Worm (Caenorhabditis elegans) whole organism, L3 larva: ENCODE data around the gene cyp-33C4.

Experiments
- R02D3.7 ChIP-seq: fragments of 150-350 bp; optimal IDR thresholded peaks from 2 replicates; lab custom pipeline; 2014; ENCODE audit warnings: missing biosample characterization, missing genetic modification characterization
- ZK546.5 ChIP-seq: sonication (generic microtip); optimal IDR thresholded peaks from 2 replicates; lab custom pipeline; 2017; ENCODE audit warnings: missing biosample characterization, missing genetic modification characterization
- aly-2 ChIP-seq: fragments of 150-350 bp; optimal IDR thresholded peaks from 2 replicates; lab custom pipeline; 2014; ENCODE audit warnings: missing biosample characterization, missing genetic modification characterization
- ama-1 ChIP-seq: fragments of 150-350 bp; optimal IDR thresholded peaks from 2 replicates; lab custom pipeline; 2018
- ceh-16 ChIP-seq: sonication (generic microtip); optimal IDR thresholded peaks from 2 replicates; lab custom pipeline; 2017; ENCODE audit warnings: missing biosample characterization, missing genetic modification characterization
- ceh-28 ChIP-seq: fragments of 150-350 bp; optimal IDR thresholded peaks from 2 replicates; lab custom pipeline; 2014; ENCODE audit warnings: missing biosample characterization, missing genetic modification reagents, missing genetic modification characterization
- ceh-82 ChIP-seq: fragments of 150-350 bp; optimal IDR thresholded peaks from 2 replicates; lab custom pipeline; 2014; ENCODE audit warnings: missing biosample characterization, missing genetic modification characterization
- ceh-9 ChIP-seq: sonication (generic microtip); optimal IDR thresholded peaks from 2 replicates; lab custom pipeline; 2018; ENCODE audit warnings: missing biosample characterization, missing genetic modification characterization
- daf-12 ChIP-seq: fragments of 150-350 bp; optimal IDR thresholded peaks from 2 replicates; lab custom pipeline; 2014; ENCODE audit warnings: missing biosample characterization, missing genetic modification reagents, missing genetic modification characterization
- egl-27 ChIP-seq: sonication (generic microtip); optimal IDR thresholded peaks from 4 replicates; lab custom pipeline; 2017; ENCODE audit warnings: missing biosample characterization, missing genetic modification reagents, missing genetic modification characterization
- egl-5 ChIP-seq: fragments of 150-350 bp; optimal IDR thresholded peaks from 2 replicates; lab custom pipeline; 2017; ENCODE audit warnings: missing biosample characterization, missing genetic modification reagents, missing genetic modification characterization, inconsistent platforms
- elt-1 ChIP-seq: fragments of 150-350 bp; optimal IDR thresholded peaks from 2 replicates; lab custom pipeline; 2014; ENCODE audit warnings: missing biosample characterization, missing genetic modification characterization
- elt-2 ChIP-seq: sonication (generic microtip); optimal IDR thresholded peaks from 2 replicates; lab custom pipeline; 2016; ENCODE audit warnings: missing genetic modification reagents, mild to moderate bottlenecking, missing genetic modification characterization, missing compliant biosample characterization
- elt-3 ChIP-seq, 3 experiments: fragments of 150-350 bp in 1 of 3; sonication (generic microtip) in 2 of 3; optimal IDR thresholded peaks; 2 replicates in 2 of 3; 4 replicates in 1 of 3; lab custom pipeline; 2014 to 2017; ENCODE audit warnings: missing biosample characterization in 3 of 3, missing genetic modification characterization in 3 of 3
- eor-1 ChIP-seq, 2 experiments: fragments of 150-350 bp; optimal IDR thresholded peaks; 2 replicates each; lab custom pipeline; 2014 to 2018; ENCODE audit warnings: missing biosample characterization in 2 of 2, missing genetic modification characterization in 2 of 2
- fkh-10 ChIP-seq: sonication (generic microtip); optimal IDR thresholded peaks from 2 replicates; lab custom pipeline; 2017; ENCODE audit warnings: missing biosample characterization, missing genetic modification reagents, missing genetic modification characterization
- fkh-2 ChIP-seq: fragments of 150-350 bp; optimal IDR thresholded peaks from 2 replicates; lab custom pipeline; 2014; ENCODE audit warnings: missing biosample characterization, missing genetic modification reagents, missing genetic modification characterization
- fos-1 ChIP-seq: fragments of 150-350 bp; optimal IDR thresholded peaks from 2 replicates; lab custom pipeline; 2014; ENCODE audit warnings: missing biosample characterization, missing genetic modification characterization
- hmg-11 ChIP-seq: sonication (generic microtip); optimal IDR thresholded peaks from 2 replicates; lab custom pipeline; 2016; ENCODE audit warnings: missing genetic modification characterization, missing compliant biosample characterization
- jun-1 ChIP-seq: fragments of 150-350 bp; optimal IDR thresholded peaks from 2 replicates; lab custom pipeline; 2014; ENCODE audit warnings: missing biosample characterization, missing genetic modification reagents, missing genetic modification characterization
- lin-15B ChIP-seq: fragments of 150-350 bp; optimal IDR thresholded peaks from 2 replicates; lab custom pipeline; 2014; ENCODE audit warnings: missing biosample characterization, missing genetic modification characterization
- lin-39 ChIP-seq: fragments of 150-350 bp; optimal IDR thresholded peaks from 2 replicates; lab custom pipeline; 2018; ENCODE audit warnings: missing biosample characterization, missing genetic modification reagents, missing genetic modification characterization
- lsy-12 ChIP-seq: sonication (generic microtip); optimal IDR thresholded peaks from 2 replicates; lab custom pipeline; 2016; ENCODE audit warnings: mild to moderate bottlenecking, missing genetic modification characterization, missing compliant biosample characterization
- mdl-1 ChIP-seq: fragments of 150-350 bp; optimal IDR thresholded peaks from 2 replicates; lab custom pipeline; 2014; ENCODE audit warnings: missing biosample characterization, missing genetic modification characterization
- mml-1 ChIP-seq: fragments of 150-350 bp; sonication (generic microtip); optimal IDR thresholded peaks from 3 replicates; lab custom pipeline; 2014; ENCODE audit warnings: missing biosample characterization, missing genetic modification characterization
- nfya-1 ChIP-seq: sonication (generic microtip); optimal IDR thresholded peaks from 2 replicates; lab custom pipeline; 2017; ENCODE audit warnings: missing genetic modification characterization, mild to moderate bottlenecking, missing compliant biosample characterization, antibody characterized with exemption, moderate library complexity; ENCODE audit not compliant: insufficient read depth
- nhr-11 ChIP-seq: fragments of 150-350 bp; optimal IDR thresholded peaks from 2 replicates; lab custom pipeline; 2014; ENCODE audit warnings: missing biosample characterization, missing genetic modification characterization
- nhr-12 ChIP-seq: fragments of 150-350 bp; optimal IDR thresholded peaks from 2 replicates; lab custom pipeline; 2014; ENCODE audit warnings: missing biosample characterization, missing genetic modification characterization
- nhr-23 ChIP-seq: fragments of 150-350 bp; optimal IDR thresholded peaks from 2 replicates; lab custom pipeline; 2014; ENCODE audit warnings: missing biosample characterization, missing genetic modification reagents, missing genetic modification characterization
- nhr-237 ChIP-seq: fragments of 150-350 bp; optimal IDR thresholded peaks from 2 replicates; lab custom pipeline; 2014; ENCODE audit warnings: missing biosample characterization, missing genetic modification characterization
- nhr-25 ChIP-seq: sonication (generic microtip); optimal IDR thresholded peaks from 2 replicates; lab custom pipeline; 2017; ENCODE audit warnings: missing biosample characterization, missing genetic modification characterization
- nhr-28 ChIP-seq: fragments of 150-350 bp; optimal IDR thresholded peaks from 2 replicates; lab custom pipeline; 2014; ENCODE audit warnings: missing biosample characterization, missing genetic modification characterization
- nhr-43 ChIP-seq: sonication (generic microtip); optimal IDR thresholded peaks from 2 replicates; lab custom pipeline; 2016; ENCODE audit warnings: mild to moderate bottlenecking, missing genetic modification characterization, missing compliant biosample characterization; ENCODE audit not compliant: poor library complexity, severe bottlenecking
- nhr-67 ChIP-seq: fragments of 150-350 bp; optimal IDR thresholded peaks from 2 replicates; lab custom pipeline; 2014; ENCODE audit warnings: missing biosample characterization, missing genetic modification characterization
- nhr-76 ChIP-seq: fragments of 150-350 bp; sonication (generic microtip); optimal IDR thresholded peaks from 5 replicates; lab custom pipeline; 2014; ENCODE audit warnings: missing biosample characterization, missing genetic modification characterization
- nhr-77 ChIP-seq: fragments of 150-350 bp; optimal IDR thresholded peaks from 2 replicates; lab custom pipeline; 2014; ENCODE audit warnings: missing biosample characterization, missing genetic modification characterization
- pha-4 ChIP-seq: fragments of 150-350 bp; optimal IDR thresholded peaks from 2 replicates; lab custom pipeline; 2014; ENCODE audit warnings: missing biosample characterization, missing genetic modification reagents, missing genetic modification characterization
- pqm-1 ChIP-seq: fragments of 150-350 bp; optimal IDR thresholded peaks from 2 replicates; lab custom pipeline; 2017; ENCODE audit warnings: missing biosample characterization, missing genetic modification characterization, inconsistent platforms
- sea-2 ChIP-seq: fragments of 150-350 bp; sonication (generic microtip); optimal IDR thresholded peaks from 4 replicates; lab custom pipeline; 2014; ENCODE audit warnings: missing biosample characterization, missing genetic modification reagents, missing genetic modification characterization
- skn-1 ChIP-seq: fragments of 150-350 bp; optimal IDR thresholded peaks from 2 replicates; lab custom pipeline; 2014; ENCODE audit warnings: missing biosample characterization, missing genetic modification characterization
- snpc-4 ChIP-seq: fragments of 150-350 bp; optimal IDR thresholded peaks from 2 replicates; lab custom pipeline; 2014; ENCODE audit warnings: missing biosample characterization, missing genetic modification characterization
- tbx-2 ChIP-seq: sonication (generic microtip); optimal IDR thresholded peaks from 2 replicates; lab custom pipeline; 2016; ENCODE audit warnings: mild to moderate bottlenecking, missing genetic modification characterization, missing compliant biosample characterization
- unc-39 ChIP-seq: sonication (generic microtip); optimal IDR thresholded peaks from 4 replicates; lab custom pipeline; 2017; ENCODE audit warnings: missing biosample characterization, missing genetic modification characterization
- unc-62 ChIP-seq: fragments of 150-350 bp; sonication (generic microtip); optimal IDR thresholded peaks from 4 replicates; lab custom pipeline; 2014; ENCODE audit warnings: missing biosample characterization, missing genetic modification reagents, missing genetic modification characterization
- zag-1 ChIP-seq: fragments of 150-350 bp; optimal IDR thresholded peaks from 2 replicates; lab custom pipeline; 2014; ENCODE audit warnings: missing biosample characterization, missing genetic modification characterization
- ztf-11 ChIP-seq: fragments of 150-350 bp; optimal IDR thresholded peaks from 2 replicates; lab custom pipeline; 2014; ENCODE audit warnings: missing biosample characterization, missing genetic modification characterization
- ztf-4 ChIP-seq: fragments of 150-350 bp; optimal IDR thresholded peaks from 2 replicates; lab custom pipeline; 2014; ENCODE audit warnings: missing biosample characterization, missing genetic modification characterization

The cyp-33C4 gene

DNA sequence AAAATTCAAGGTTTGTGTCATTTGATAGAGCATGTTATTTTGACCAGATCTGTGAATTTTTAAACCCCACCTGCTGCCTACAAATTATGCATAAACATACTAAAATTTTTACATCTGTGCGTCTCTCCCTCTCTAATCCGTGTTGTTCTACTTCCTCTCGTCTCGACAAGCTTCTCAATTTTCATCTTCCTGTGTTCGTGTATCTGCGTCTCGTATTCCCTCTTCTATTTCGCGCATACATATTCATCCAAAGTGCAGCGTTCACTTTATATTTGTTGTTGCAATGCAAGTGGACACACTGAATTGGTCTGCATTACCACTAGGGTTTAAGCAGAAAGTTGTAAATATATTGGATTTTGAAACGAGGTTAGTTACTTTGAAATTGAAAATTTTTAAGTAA, 42.6 kb downstream of the cyp-33C4 start, which contains the start of gene fbxa-137:
TSS of gene fbxa-137 (plus strand) at position 274 of the 400 bp plus-strand sequence.
- no peak for TF ChIP-seq aly-2 (tag; lab: Kevin White, UChicago)
- no peak for TF ChIP-seq mml-1 (tag; lab: Kevin White, UChicago)
- no peak for TF ChIP-seq fkh-2
- TF ChIP-seq nhr-77 (tag; lab: Kevin White, UChicago), result no peak
- TF ChIP-seq hmg-11 (tag; lab: Kevin White, UChicago), result no peak
- TF ChIP-seq ceh-16, result no peak
- TF ChIP-seq ztf-11 (tag; lab: Kevin White, UChicago), result no peak
- TF ChIP-seq unc-39 (tag; lab: Kevin White, UChicago), result no peak
- TF ChIP-seq sea-2 (GFP tag; lab: Kevin White, UChicago), result no peak
- TF ChIP-seq egl-5, result no peak
- TF ChIP-seq nhr-11, result no peak
- no peak for TF ChIP-seq pha-4 (tag; lab: Kevin White, UChicago)
- TF ChIP-seq ceh-82 (tag; lab: Kevin White, UChicago), result no peak
- TF ChIP-seq daf-12 (tag; lab: Kevin White, UChicago), result no peak
- TF ChIP-seq nhr-25 (tag; lab: Kevin White, UChicago), result no peak
- TF ChIP-seq lin-15B (tag; lab: Kevin White, UChicago), result no peak
- TF ChIP-seq nhr-76 (tag; lab: Kevin White, UChicago), result no peak
- TF ChIP-seq zag-1 (tag; lab: Kevin White, UChicago), result no peak
- TF ChIP-seq, all 47 proteins: peak for 0

DNA sequence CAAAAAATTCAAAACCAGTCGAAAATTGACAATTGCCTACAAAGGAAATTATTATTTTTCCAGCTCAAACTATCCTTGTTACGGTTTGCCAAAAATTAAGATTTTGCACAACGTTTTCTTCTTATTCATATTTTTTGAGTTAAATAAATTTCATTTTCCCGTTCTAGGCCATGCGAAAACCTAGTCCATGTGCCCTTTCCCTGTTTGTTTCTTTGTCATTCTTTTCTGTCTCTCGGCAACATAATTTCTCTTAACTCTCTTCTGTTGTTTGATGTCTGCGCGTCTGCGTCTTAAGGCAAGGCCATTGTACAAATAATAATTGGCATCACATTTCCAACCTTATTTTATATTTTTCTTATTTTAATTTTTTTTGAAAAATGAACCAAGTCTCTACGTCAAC, 45.6 kb downstream of the cyp-33C4 start, which contains the start of gene nhr-228:
TSS of gene nhr-228 (plus strand) at position 261 of the 400 bp plus-strand sequence.
- TF ChIP-seq ceh-16 (no peak), sea-2 (GFP tag; lab: Kevin White, UChicago) (no peak), tbx-2 (tag; lab: Kevin White, UChicago) (no peak), lsy-12 (no peak), nhr-77 (tag; lab: Kevin White, UChicago) (no peak), nhr-25 (tag; lab: Kevin White, UChicago) (peak; percentile 38), fkh-2 (no peak), nhr-43 (tag; lab: Kevin White, UChicago) (no peak), fkh-10 (GFP tag; lab: Kevin White, UChicago) (no peak), elt-2 (tag; lab: Kevin White, UChicago) (peak; percentile 29), fos-1 (tag; lab: Kevin White, UChicago) (no peak), eor-1 (tag; optimal IDR thresholded peaks at IDR 0.05; lab: Kevin White, UChicago) (no peak), ztf-4 (no peak), lin-15B (tag; lab: Kevin White, UChicago) (peak; percentile 49), jun-1 (tag; lab: Kevin White, UChicago) (peak; percentile 22), skn-1 (peak; percentile 84), daf-12 (tag; lab: Kevin White, UChicago) (no peak), ama-1 (lab: Kevin White, UChicago) (no peak), ztf-11 (tag; lab: Kevin White, UChicago) (no peak), ceh-28 (tag; lab: Kevin White, UChicago) (no peak), nhr-28 (tag; lab: Kevin White, UChicago) (no peak), ceh-9 (tag; lab: Kevin White, UChicago) (no peak), ceh-82 (tag; lab: Kevin White, UChicago) (no peak), zag-1 (tag; lab: Kevin White, UChicago) (no peak), nfya-1 (peak; percentile 54), egl-5 (no peak), nhr-237 (no peak), elt-1 (tag; lab: Kevin White, UChicago) (no peak), pqm-1 (tag; lab: Kevin White, UChicago) (no peak), R02D3.7 (no peak), unc-39 (tag; lab: Kevin White, UChicago) (no peak), aly-2 (tag; lab: Kevin White, UChicago) (no peak), nhr-23 (tag; lab: Kevin White, UChicago) (peak; percentile 46), mdl-1 (tag; lab: Kevin White, UChicago) (no peak), lin-39 (tag; lab: Kevin White, UChicago) (no peak), hmg-11 (tag; lab: Kevin White, UChicago) (peak; percentile 66), mml-1 (tag; lab: Kevin White, UChicago) (no peak), nhr-11 (no peak), ZK546.5 (tag; lab: Kevin White, UChicago) (no peak), pha-4 (tag; lab: Kevin White, UChicago) (peak; percentile 91), nhr-76 (tag; lab: Kevin White, UChicago) (no peak), snpc-4 (tag; lab: Kevin White, UChicago) (peak; percentile 17), elt-3 (tag; optimal IDR thresholded peaks at IDR 0.05; lab: Kevin White, UChicago) (no peak), nhr-67 (tag; lab: Kevin White, UChicago) (no peak), nhr-12 (tag; lab: Kevin White, UChicago) (no peak), unc-62 (GFP tag; lab: Kevin White, UChicago) (no peak), egl-27 (no peak)
